Fruit fly (Drosophila melanogaster) whole organism, embryonic: ENCODE measurements around the gene CG42673.

ENCODE experiments used
- Ada2b ChIP-seq: fragments of 200-800 bp; sonication (Bioruptor generic); IDR thresholded peaks from 2 replicates; pipeline ENCODE4 v1.3.6; 2022; ENCODE audit warnings: missing biosample characterization, missing genetic modification characterization
- Bteb2 ChIP-seq: fragments of 200-800 bp; sonication (Bioruptor generic); optimal IDR thresholded peaks from 2 replicates; lab custom pipeline; 2016; ENCODE audit warnings: missing biosample characterization, missing genetic modification characterization
- CG10654 ChIP-seq: fragments of 200-800 bp; sonication (Bioruptor generic); optimal IDR thresholded peaks from 2 replicates; lab custom pipeline; 2016; ENCODE audit warnings: missing biosample characterization, missing genetic modification characterization
- CG10979 ChIP-seq: fragments of 200-800 bp; sonication (Bioruptor generic); optimal IDR thresholded peaks from 2 replicates; lab custom pipeline; 2018; ENCODE audit warnings: missing biosample characterization, mild to moderate bottlenecking, missing genetic modification characterization, moderate library complexity
- CG12391 ChIP-seq: fragments of 200-800 bp; sonication (Bioruptor generic); optimal IDR thresholded peaks from 3 replicates; lab custom pipeline; 2018; ENCODE audit warnings: missing biosample characterization, mild to moderate bottlenecking, missing genetic modification characterization, moderate library complexity
- CG13894 ChIP-seq: fragments of 200-800 bp; sonication (Bioruptor generic); optimal IDR thresholded peaks from 3 replicates; lab custom pipeline; 2018; ENCODE audit warnings: missing biosample characterization, mild to moderate bottlenecking, missing genetic modification characterization, moderate library complexity
- CG15011 ChIP-seq: fragments of 200-800 bp; sonication (Bioruptor generic); optimal IDR thresholded peaks from 3 replicates; lab custom pipeline; 2018; ENCODE audit warnings: missing biosample characterization, mild to moderate bottlenecking, missing genetic modification characterization
- CG1603 ChIP-seq: fragments of 200-800 bp; sonication (Bioruptor generic); optimal IDR thresholded peaks from 2 replicates; lab custom pipeline; 2019; ENCODE audit warnings: missing biosample characterization, mild to moderate bottlenecking, missing genetic modification characterization, moderate library complexity
- CG16813 ChIP-seq: fragments of 200-800 bp; sonication (Bioruptor generic); IDR thresholded peaks from 3 replicates; pipeline ENCODE4 v1.3.6; 2022; ENCODE audit warnings: missing biosample characterization, missing genetic modification characterization; ENCODE audit not compliant: partially characterized antibody
- CG17361 ChIP-seq: fragments of 200-800 bp; sonication (Bioruptor generic); IDR thresholded peaks from 3 replicates; pipeline ENCODE4 v1.3.6; 2022; ENCODE audit warnings: missing biosample characterization, missing genetic modification characterization
- CG1792 ChIP-seq: fragments of 200-800 bp; sonication (Bioruptor generic); optimal IDR thresholded peaks from 2 replicates; lab custom pipeline; 2016; ENCODE audit warnings: missing biosample characterization, missing genetic modification characterization
- CG31224 ChIP-seq: fragments of 200-800 bp; sonication (Bioruptor generic); IDR thresholded peaks from 2 replicates; pipeline ENCODE4 v1.3.6; 2022; ENCODE audit warnings: missing biosample characterization, missing genetic modification characterization
- CG7987 ChIP-seq: fragments of 200-800 bp; sonication (Bioruptor generic); optimal IDR thresholded peaks from 2 replicates; lab custom pipeline; 2018; ENCODE audit warnings: missing biosample characterization, mild to moderate bottlenecking, missing genetic modification characterization, moderate library complexity
- CG8478 ChIP-seq: fragments of >200 bp; optimal IDR thresholded peaks from 2 replicates; lab custom pipeline; 2018
- CG8924 ChIP-seq: fragments of 200-800 bp; optimal IDR thresholded peaks from 3 replicates; lab custom pipeline; 2019; ENCODE audit warnings: missing biosample characterization, mild to moderate bottlenecking, missing genetic modification characterization, moderate library complexity
- CG9609 ChIP-seq: fragments of 200-800 bp; sonication (Bioruptor generic); optimal IDR thresholded peaks from 3 replicates; lab custom pipeline; 2016; ENCODE audit warnings: missing biosample characterization, missing genetic modification characterization
- CG9932 ChIP-seq: fragments of 200-800 bp; sonication (Bioruptor generic); IDR thresholded peaks from 2 replicates; pipeline ENCODE4 v1.3.6; 2022; ENCODE audit warnings: missing biosample characterization, missing genetic modification characterization
- Dbx ChIP-seq: fragments of 200-800 bp; sonication (Bioruptor generic); IDR thresholded peaks from 3 replicates; pipeline ENCODE4 v1.3.6; 2022; ENCODE audit warnings: missing biosample characterization, missing genetic modification characterization
- Deaf1 ChIP-seq: fragments of 200-800 bp; optimal IDR thresholded peaks from 3 replicates; lab custom pipeline; 2019; ENCODE audit warnings: missing biosample characterization, mild to moderate bottlenecking, missing genetic modification characterization, moderate library complexity
- Dip2 ChIP-seq: fragments of 200-800 bp; sonication (Bioruptor generic); IDR thresholded peaks from 2 replicates; pipeline ENCODE4 v1.3.6; 2022; ENCODE audit warnings: missing biosample characterization, missing genetic modification characterization
- Doc2 ChIP-seq: fragments of 200-800 bp; sonication (Bioruptor generic); IDR thresholded peaks from 2 replicates; pipeline ENCODE4 v1.3.6; 2022; ENCODE audit warnings: missing biosample characterization, missing genetic modification characterization
- Ets97D ChIP-seq: fragments of 200-800 bp; sonication (Bioruptor generic); optimal IDR thresholded peaks from 3 replicates; lab custom pipeline; 2016; ENCODE audit warnings: missing biosample characterization, missing genetic modification characterization
- H15 ChIP-seq: fragments of 200-800 bp; sonication (Bioruptor generic); IDR thresholded peaks from 3 replicates; pipeline ENCODE4 v1.3.6; 2022; ENCODE audit warnings: missing biosample characterization, missing genetic modification characterization
- HmgZ ChIP-seq: fragments of 200-800 bp; sonication (Bioruptor generic); optimal IDR thresholded peaks from 2 replicates; lab custom pipeline; 2018; ENCODE audit warnings: missing biosample characterization, mild to moderate bottlenecking, missing genetic modification characterization
- Opbp ChIP-seq: fragments of 200-800 bp; sonication (Bioruptor generic); IDR thresholded peaks from 3 replicates; pipeline ENCODE4 v1.3.6; 2022; ENCODE audit warnings: missing biosample characterization, missing genetic modification characterization; ENCODE audit not compliant: partially characterized antibody
- PHDP ChIP-seq: fragments of 200-800 bp; sonication (Bioruptor generic); optimal IDR thresholded peaks from 3 replicates; lab custom pipeline; 2018; ENCODE audit warnings: missing biosample characterization, mild to moderate bottlenecking, missing genetic modification characterization, moderate library complexity
- Sry-β ChIP-seq: fragments of 200-800 bp; sonication (Bioruptor generic); optimal IDR thresholded peaks from 2 replicates; lab custom pipeline; 2018; ENCODE audit warnings: missing biosample characterization, mild to moderate bottlenecking, missing genetic modification characterization, moderate library complexity
- Stat92E ChIP-seq, 3 experiments: fragments of >200 bp in 2 of 3; fragments of 200-800 bp in 1 of 3; sonication (Bioruptor generic) in 1 of 3; optimal IDR thresholded peaks; 2 replicates each; lab custom pipeline; 2017 to 2019; ENCODE audit warnings: missing biosample characterization in 3 of 3, missing genetic modification characterization in 3 of 3, mild to moderate bottlenecking in 1 of 3, moderate library complexity in 1 of 3
- Xbp1 ChIP-seq: fragments of 200-800 bp; sonication (Bioruptor generic); optimal IDR thresholded peaks from 3 replicates; lab custom pipeline; 2016; ENCODE audit warnings: missing biosample characterization, mild to moderate bottlenecking, missing genetic modification characterization
- bigmax ChIP-seq: fragments of 200-800 bp; sonication (Bioruptor generic); optimal IDR thresholded peaks from 2 replicates; lab custom pipeline; 2018; ENCODE audit warnings: missing biosample characterization, mild to moderate bottlenecking, missing genetic modification characterization
- bsh ChIP-seq, 2 experiments: fragments of 200-800 bp; sonication (Bioruptor generic); optimal IDR thresholded peaks; 2 replicates each; lab custom pipeline; 2017 to 2018; ENCODE audit warnings: mild to moderate bottlenecking in 2 of 2, missing biosample characterization in 2 of 2, missing genetic modification characterization in 2 of 2, moderate library complexity in 1 of 2
- dm ChIP-seq: fragments of 200-800 bp; sonication (Bioruptor generic); optimal IDR thresholded peaks from 3 replicates; lab custom pipeline; 2016; ENCODE audit warnings: missing biosample characterization, missing genetic modification characterization
- gem ChIP-seq: fragments of 200-800 bp; sonication (Bioruptor generic); optimal IDR thresholded peaks from 2 replicates; lab custom pipeline; 2019; ENCODE audit warnings: missing biosample characterization, mild to moderate bottlenecking, missing genetic modification characterization, moderate library complexity
- gro ChIP-seq: fragments of 200-800 bp; sonication (Bioruptor generic); optimal IDR thresholded peaks from 2 replicates; lab custom pipeline; 2016; ENCODE audit warnings: missing biosample characterization, missing genetic modification characterization
- gt ChIP-seq: fragments of 200-800 bp; sonication (Bioruptor generic); IDR thresholded peaks from 2 replicates; pipeline ENCODE4 v1.3.6; 2022; ENCODE audit warnings: missing biosample characterization, missing genetic modification characterization
- nau ChIP-seq: fragments of 200-800 bp; sonication (Bioruptor generic); optimal IDR thresholded peaks from 3 replicates; lab custom pipeline; 2017; ENCODE audit warnings: missing biosample characterization, mild to moderate bottlenecking, missing genetic modification characterization, missing genetic modification reagents
- nom ChIP-seq: fragments of 200-800 bp; sonication (Bioruptor generic); optimal IDR thresholded peaks from 2 replicates; lab custom pipeline; 2017; ENCODE audit warnings: missing biosample characterization, missing genetic modification characterization, mild to moderate bottlenecking, moderate library complexity, missing genetic modification reagents
- oc ChIP-seq: fragments of 200-800 bp; sonication (Bioruptor generic); optimal IDR thresholded peaks from 2 replicates; lab custom pipeline; 2018; ENCODE audit warnings: missing biosample characterization, mild to moderate bottlenecking, missing genetic modification characterization, moderate library complexity
- onecut ChIP-seq: fragments of 200-800 bp; sonication (Bioruptor generic); IDR thresholded peaks from 2 replicates; pipeline ENCODE4 v1.3.6; 2022; ENCODE audit warnings: missing biosample characterization, missing genetic modification characterization
- pan ChIP-seq, 4 experiments: fragments of >200 bp in 3 of 4; fragments of 200-800 bp in 1 of 4; sonication (Bioruptor generic) in 1 of 4; optimal IDR thresholded peaks in 3 of 4; IDR thresholded peaks in 1 of 4; 2 replicates each; pipeline versions ENCODE4 v1.3.6 to Lab custom; 2017 to 2022; ENCODE audit warnings: missing biosample characterization in 2 of 4, missing genetic modification characterization in 2 of 4, mixed read lengths in 1 of 4
- psq ChIP-seq: fragments of 200-800 bp; sonication (Bioruptor generic); optimal IDR thresholded peaks from 2 replicates; lab custom pipeline; 2017; ENCODE audit warnings: missing biosample characterization, missing genetic modification characterization
- row ChIP-seq: fragments of 200-800 bp; sonication (Bioruptor generic); IDR thresholded peaks from 3 replicates; pipeline ENCODE4 v1.3.6; 2022; ENCODE audit warnings: missing biosample characterization, missing genetic modification characterization
- schlank ChIP-seq: fragments of 200-800 bp; sonication (Bioruptor generic); optimal IDR thresholded peaks from 2 replicates; lab custom pipeline; 2018; ENCODE audit warnings: missing biosample characterization, mild to moderate bottlenecking, missing genetic modification characterization
- stwl ChIP-seq: fragments of 200-800 bp; sonication (Bioruptor generic); optimal IDR thresholded peaks from 3 replicates; lab custom pipeline; 2018; ENCODE audit warnings: missing biosample characterization, mild to moderate bottlenecking, missing genetic modification characterization, moderate library complexity
- tgo ChIP-seq: fragments of 200-800 bp; sonication (Bioruptor generic); IDR thresholded peaks from 3 replicates; pipeline ENCODE4 v1.3.6; 2022; ENCODE audit warnings: missing biosample characterization, missing genetic modification characterization
- tll ChIP-seq, 2 experiments: fragments of 200-800 bp in 1 of 2; fragments of >200 bp in 1 of 2; sonication (Bioruptor generic) in 1 of 2; optimal IDR thresholded peaks; 2 replicates each; lab custom pipeline; 2017 to 2019; ENCODE audit warnings: missing biosample characterization in 2 of 2, missing genetic modification characterization in 2 of 2, mild to moderate bottlenecking in 1 of 2, moderate library complexity in 1 of 2
- vfl ChIP-seq: fragments of 200-800 bp; sonication (Bioruptor generic); optimal IDR thresholded peaks from 2 replicates; lab custom pipeline; 2016; ENCODE audit warnings: missing biosample characterization, missing genetic modification characterization
- wor ChIP-seq: fragments of 200-800 bp; sonication (Bioruptor generic); IDR thresholded peaks from 2 replicates; pipeline ENCODE4 v1.3.6; 2022; ENCODE audit warnings: missing biosample characterization, missing genetic modification characterization

Gene CG42673

DNA sequence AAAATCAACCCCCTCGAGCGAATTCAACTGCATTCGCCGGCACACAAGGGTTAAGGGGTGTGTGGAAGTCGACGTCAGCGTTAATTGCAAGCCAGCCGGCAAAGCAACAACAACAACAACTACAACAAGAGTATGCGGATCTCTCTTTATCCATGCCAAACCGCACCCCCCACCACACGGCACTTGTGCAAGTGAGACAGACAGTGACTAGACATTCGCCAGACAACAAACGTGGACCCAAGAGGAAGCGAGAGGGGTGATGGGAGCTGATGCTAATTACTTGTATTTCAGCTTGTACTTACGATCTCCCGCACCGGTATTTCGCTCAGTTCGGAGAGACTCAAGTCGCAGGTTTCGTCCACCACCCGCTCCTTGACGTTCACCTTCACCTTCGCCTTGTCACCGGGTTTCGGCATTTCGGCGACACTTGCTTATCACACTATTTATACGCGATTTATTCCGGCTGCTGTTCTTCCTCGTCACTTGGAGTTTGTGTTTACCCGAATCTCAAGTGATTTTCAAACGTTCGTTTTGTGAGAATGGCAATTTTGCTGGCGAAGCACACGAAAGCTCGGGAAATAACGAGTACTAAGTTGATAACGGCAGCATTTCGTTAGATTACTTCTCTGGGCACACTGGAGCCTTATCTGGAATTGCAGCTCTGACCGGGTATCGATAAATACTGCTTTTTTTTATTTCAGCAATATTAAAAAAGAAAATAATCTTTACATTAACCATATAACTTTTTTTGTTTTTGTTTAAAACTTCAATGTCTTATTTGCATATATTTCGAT, 37.8 kb upstream of the CG42673 start, which contains the start of gene CG3408 (continued):
- TF ChIP-seq bigmax (no peak), CG10654 (GFP tag; lab: Kevin White, UChicago) (no peak), PHDP (tag; lab: Kevin White, UChicago) (no peak), CG7987 (GFP tag; lab: Kevin White, UChicago) (peak; percentile 4), Doc2 (GFP tag; lab: Robert Waterston, UW) (no peak), stwl (peak; percentile 93), oc (no peak), wor (GFP tag; lab: Robert Waterston, UW) (no peak), CG15011 (GFP tag; lab: Kevin White, UChicago) (no peak), Ada2b (GFP tag; lab: Robert Waterston, UW) (no peak), CG8478 (no peak), CG1792 (GFP tag; lab: Kevin White, UChicago) (no peak), Ets97D (GFP tag; lab: Kevin White, UChicago) (peak; percentile 98), pan (optimal IDR thresholded peaks at IDR 0.05; lab: Kevin White, UChicago) (no peak), pan (GFP tag; optimal IDR thresholded peaks at IDR 0.05 in 1 of 2, IDR thresholded peaks at IDR 0.05 in 1 of 2) (no peak), schlank (no peak), CG16813 (0 out of 3 replicates have a peak, but pooled peaks have one; percentile 18), Bteb2 (GFP tag; lab: Kevin White, UChicago) (no peak), Dip2 (GFP tag; lab: Robert Waterston, UW) (no peak), nom (GFP tag; lab: Kevin White, UChicago) (peak; percentile 72), tll (GFP tag; optimal IDR thresholded peaks at IDR 0.05; lab: Kevin White, UChicago) (no peak), gro (GFP tag; lab: Kevin White, UChicago) (peak; percentile 52), CG31224 (no peak), H15 (GFP tag; lab: Robert Waterston, UW) (no peak), gt (GFP tag; lab: Robert Waterston, UW) (no peak), CG12391 (tag; lab: Kevin White, UChicago) (peak; percentile 24), onecut (GFP tag; lab: Robert Waterston, UW) (no peak), CG1603 (tag; lab: Kevin White, UChicago) (peak; percentile 67), Dbx (0 out of 3 replicates have a peak, but pooled peaks have one; percentile 7), CG9932 (GFP tag; lab: Robert Waterston, UW) (no peak), HmgZ (peak; percentile 71), CG8924 (tag; lab: Kevin White, UChicago) (peak; percentile 43), bsh (GFP tag; optimal IDR thresholded peaks at IDR 0.05; lab: Kevin White, UChicago) (no peak), CG10979 (tag; lab: Kevin White, UChicago) (no peak), vfl (no peak), Opbp (GFP tag; lab: Robert Waterston, UW) (0 out of 3 replicates have a peak, but pooled peaks have one; percentile 7), CG13894 (peak; percentile 52), gem (tag; lab: Kevin White, UChicago) (no peak), tgo (GFP tag; lab: Robert Waterston, UW) (0 out of 3 replicates have a peak, but pooled peaks have one; percentile 10), Deaf1 (tag; lab: Kevin White, UChicago) (peak; percentile 52), Sry-β (GFP tag; lab: Kevin White, UChicago) (no peak), Xbp1 (GFP tag; lab: Kevin White, UChicago) (peak; percentile 0), nau (no peak), dm (GFP tag; lab: Kevin White, UChicago) (no peak), CG17361 (GFP tag; lab: Robert Waterston, UW) (no peak; the same call in 2 of the 3 replicates), Stat92E (GFP tag; optimal IDR thresholded peaks at IDR 0.05; lab: Kevin White, UChicago) (peak in 1 of 3 experiments; percentile 50), psq (GFP tag; lab: Kevin White, UChicago) (no peak), CG9609 (GFP tag; lab: Kevin White, UChicago) (no peak), row (GFP tag; lab: Robert Waterston, UW) (no peak; the same call in 2 of the 3 replicates)
